Worm (Caenorhabditis elegans) whole organism, L1 larva: ENCODE results near the gene M153.5.

ENCODE experiments used
- aly-2 ChIP-seq: fragments of 150-350 bp; optimal IDR thresholded peaks from 2 replicates; lab custom pipeline; 2014; ENCODE audit warnings: missing biosample characterization, missing genetic modification characterization
- ama-1 ChIP-seq: fragments of 150-350 bp; optimal IDR thresholded peaks from 2 replicates; lab custom pipeline; 2014
- ceh-63 ChIP-seq: fragments of 200-800 bp; sonication (Bioruptor generic); optimal IDR thresholded peaks from 2 replicates; lab custom pipeline; 2018; ENCODE audit warnings: mild to moderate bottlenecking, missing genetic modification characterization, missing compliant biosample characterization
- egl-27 ChIP-seq, 2 experiments: fragments of 150-350 bp in 1 of 2; sonication (generic microtip); optimal IDR thresholded peaks; 3 replicates each; lab custom pipeline; 2017 to 2018; ENCODE audit warnings: missing biosample characterization in 2 of 2, missing genetic modification characterization in 2 of 2, missing genetic modification reagents in 2 of 2
- irx-1 ChIP-seq: sonication (generic microtip); optimal IDR thresholded peaks from 2 replicates; lab custom pipeline; 2016; ENCODE audit warnings: missing genetic modification characterization, missing compliant biosample characterization
- lsy-2 ChIP-seq, 2 experiments: fragments of 150-350 bp; optimal IDR thresholded peaks; 2 replicates each; lab custom pipeline; 2014; ENCODE audit warnings: missing biosample characterization in 2 of 2, missing genetic modification characterization in 2 of 2
- nhr-11 ChIP-seq: fragments of 150-350 bp; optimal IDR thresholded peaks from 2 replicates; lab custom pipeline; 2014; ENCODE audit warnings: missing biosample characterization, missing genetic modification characterization
- nhr-20 ChIP-seq: sonication (generic microtip); optimal IDR thresholded peaks from 2 replicates; lab custom pipeline; 2016; ENCODE audit warnings: mild to moderate bottlenecking, missing genetic modification characterization, missing compliant biosample characterization
- sox-4 ChIP-seq: sonication (generic microtip); optimal IDR thresholded peaks from 2 replicates; lab custom pipeline; 2016; ENCODE audit warnings: missing genetic modification characterization, missing compliant biosample characterization
- unc-62 ChIP-seq: fragments of 150-350 bp; optimal IDR thresholded peaks from 2 replicates; lab custom pipeline; 2014; ENCODE audit warnings: missing biosample characterization, missing genetic modification reagents, missing genetic modification characterization

- TF ChIP-seq irx-1 (no peak), nhr-11 (tag; lab: Kevin White, UChicago) (no peak), sox-4 (tag; lab: Kevin White, UChicago) (no peak), lsy-2 (tag; optimal IDR thresholded peaks at IDR 0.05; lab: Kevin White, UChicago) (no peak), unc-62 (GFP tag; lab: Kevin White, UChicago) (no peak), ceh-63 (GFP tag; lab: Kevin White, UChicago) (no peak), aly-2 (tag; lab: Kevin White, UChicago) (no peak), egl-27 (tag; optimal IDR thresholded peaks at IDR 0.05; lab: Kevin White, UChicago) (no peak), ama-1 (lab: Kevin White, UChicago) (no peak), nhr-20 (no peak)
These were observed 38.3 kb upstream of the M153.5 start for ce11 chrX:12105458-12105857.
